Fruit fly (Drosophila melanogaster): Measurements from ENCODE around the gene bigmax.
A peak's percentile ranks its signal among the peaks of the same experiment; 100 is the strongest.

The bigmax gene

dm6 chr3R:27244742-27245400, 43.5 kb downstream of the bigmax start, which contains the start of gene CG18766 (continued):
- TF ChIP-seq CG14860 (GFP tag; IDR thresholded peaks at IDR 0.05; ENCODE audit: partially characterized antibody) (no peak), lab (GFP tag; optimal IDR thresholded peaks at IDR 0.05) (no peak), psq (GFP tag; optimal IDR thresholded peaks at IDR 0.05) (no peak), Stat92E (GFP tag; optimal IDR thresholded peaks at IDR 0.05) (peak in 1 of 3 experiments; percentile 32), crp (GFP tag; optimal IDR thresholded peaks at IDR 0.05) (peak in 1 of 2 experiments; percentile 20), CG10565 (GFP tag; optimal IDR thresholded peaks at IDR 0.05) (no peak), CG5245 (GFP tag; optimal IDR thresholded peaks at IDR 0.05) (no peak), Adf1 (GFP tag; IDR thresholded peaks at IDR 0.05) (peak; percentile 66), esg (GFP tag; conservative IDR thresholded peaks at IDR 0.05) (no peak), CG16863 (GFP tag; optimal IDR thresholded peaks at IDR 0.05) (no peak), Fer3 (tag; optimal IDR thresholded peaks at IDR 0.05) (no peak), CG11723 (GFP tag; optimal IDR thresholded peaks at IDR 0.05) (no peak), CG11696 (GFP tag; IDR thresholded peaks at IDR 0.05) (no peak), Side (GFP tag; optimal IDR thresholded peaks at IDR 0.05) (peak; percentile 36), br (optimal IDR thresholded peaks at IDR 0.05) (no peak), z (GFP tag; IDR thresholded peaks at IDR 0.05) (no peak), disco-r (GFP tag; optimal IDR thresholded peaks at IDR 0.05) (no peak), pzg (GFP tag; optimal IDR thresholded peaks at IDR 0.05) (peak; percentile 82), gce (GFP tag; IDR thresholded peaks at IDR 0.05) (0 out of 3 replicates have a peak, but pooled peaks have one; percentile 13), jigr1 (GFP tag; IDR thresholded peaks at IDR 0.05) (no peak), BEAF-32 (GFP tag; optimal IDR thresholded peaks at IDR 0.05) (peak; percentile 41), CG8478 (optimal IDR thresholded peaks at IDR 0.05) (peak; percentile 99), Sry-β (GFP tag; optimal IDR thresholded peaks at IDR 0.05) (no peak), Bgb (GFP tag; IDR thresholded peaks at IDR 0.05; ENCODE audit: partially characterized antibody) (peak; percentile 41; the same call in 1 of the 2 replicates), fd102C (GFP tag; optimal IDR thresholded peaks at IDR 0.05) (no peak), ara (GFP tag; IDR thresholded peaks at IDR 0.05) (no peak), fd3F (GFP tag; optimal IDR thresholded peaks at IDR 0.05) (no peak), yki (optimal IDR thresholded peaks at IDR 0.05) (no peak), ftz-f1 (GFP tag; optimal IDR thresholded peaks at IDR 0.05) (peak; percentile 69), gro (GFP tag; optimal IDR thresholded peaks at IDR 0.05) (peak; percentile 56), B-H1 (GFP tag; IDR thresholded peaks at IDR 0.05) (no peak), CG15073 (GFP tag; optimal IDR thresholded peaks at IDR 0.05) (no peak), NC2α (GFP tag; optimal IDR thresholded peaks at IDR 0.05) (no peak), Lpt (GFP tag; optimal IDR thresholded peaks at IDR 0.05) (no peak), grau (tag; optimal IDR thresholded peaks at IDR 0.05) (peak; percentile 29), CG30403 (GFP tag; optimal IDR thresholded peaks at IDR 0.05) (peak; percentile 19), ase (GFP tag; IDR thresholded peaks at IDR 0.05) (no peak), CG7839 (tag; optimal IDR thresholded peaks at IDR 0.05) (no peak), hbn (GFP tag; IDR thresholded peaks at IDR 0.05; ENCODE audit: partially characterized antibody) (no peak), Nf-YC (tag; optimal IDR thresholded peaks at IDR 0.05) (peak; percentile 73), sqz (GFP tag; optimal IDR thresholded peaks at IDR 0.05) (no peak), CG9932 (GFP tag; IDR thresholded peaks at IDR 0.05) (peak; percentile 54), Hey (tag; optimal IDR thresholded peaks at IDR 0.05) (no peak), CG17568 (GFP tag; optimal IDR thresholded peaks at IDR 0.05) (no peak), CG4617 (GFP tag; optimal IDR thresholded peaks at IDR 0.05; ENCODE audit: borderline replicate concordance) (peak; percentile 89), CG13287 (GFP tag; IDR thresholded peaks at IDR 0.05; ENCODE audit: partially characterized antibody) (peak; percentile 47; the same call in 1 of the 2 replicates), Ada2b (GFP tag; IDR thresholded peaks at IDR 0.05) (no peak), CG10543 (GFP tag; optimal IDR thresholded peaks at IDR 0.05) (peak; percentile 55), CG7357 (GFP tag; IDR thresholded peaks at IDR 0.05) (no peak), wek (GFP tag; optimal IDR thresholded peaks at IDR 0.05) (no peak)

All from whole organism, embryonic.